Worm (Caenorhabditis elegans): Measurements from ENCODE around the gene ugt-3.

DNA sequence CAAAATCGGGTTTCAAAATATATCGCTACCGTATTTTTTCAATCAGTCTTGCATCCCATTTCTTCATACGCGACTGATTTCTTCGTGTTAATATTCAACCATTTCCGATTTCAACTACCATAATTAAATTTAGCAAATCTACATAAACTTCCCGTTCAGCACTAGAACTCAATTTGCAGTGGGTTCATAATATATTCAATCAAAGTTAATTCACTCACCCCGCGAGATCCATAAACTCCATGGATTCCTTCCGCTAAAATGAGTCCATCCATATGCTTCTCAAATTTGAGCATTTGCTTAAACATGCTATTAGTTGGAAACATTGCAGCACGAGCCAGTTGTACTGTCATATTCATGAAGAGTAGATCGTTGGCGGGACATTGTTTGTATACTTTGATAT, 18.4 kb upstream of the ugt-3 start:
- no peak for TF ChIP-seq tlp-1 (tag; optimal IDR thresholded peaks at IDR 0.05)
- no peak for TF ChIP-seq nhr-76 (tag; optimal IDR thresholded peaks at IDR 0.05)
- no peak for TF ChIP-seq hlh-4 (tag; optimal IDR thresholded peaks at IDR 0.05)
- no peak for TF ChIP-seq nhr-77 (tag; optimal IDR thresholded peaks at IDR 0.05)
- no peak for TF ChIP-seq pag-3 (tag; optimal IDR thresholded peaks at IDR 0.05; ENCODE audit: borderline replicate concordance, insufficient read depth)
- no peak for TF ChIP-seq ztf-11 (tag; optimal IDR thresholded peaks at IDR 0.05)
- TF ChIP-seq unc-62 (GFP tag; optimal IDR thresholded peaks at IDR 0.05), result no peak
- no peak for TF ChIP-seq ama-1 (optimal IDR thresholded peaks at IDR 0.05)
- TF ChIP-seq lin-15B (tag; optimal IDR thresholded peaks at IDR 0.05), result no peak
- no peak for TF ChIP-seq nhr-12 (tag; optimal IDR thresholded peaks at IDR 0.05)

Data from whole organism, L1 larva.